Worm (Caenorhabditis elegans) whole organism, L2 larva: Measurements from ENCODE around the gene F49F1.18.
"Not testable (repeated sequence)": the region's sequence is repeated elsewhere in the genome, so short reads cannot be mapped to it uniquely, and the experiment has no call there.

Experiments used
- C34F6.9 ChIP-seq: fragments of 150-350 bp; optimal IDR thresholded peaks from 2 replicates; lab custom pipeline; 2014; ENCODE audit warnings: missing biosample characterization, missing genetic modification characterization
- F13H6.1 ChIP-seq: sonication (generic microtip); optimal IDR thresholded peaks from 2 replicates; lab custom pipeline; 2016; ENCODE audit warnings: missing genetic modification characterization, missing compliant biosample characterization
- R02D3.7 ChIP-seq: fragments of 150-350 bp; optimal IDR thresholded peaks from 2 replicates; lab custom pipeline; 2014; ENCODE audit warnings: missing biosample characterization, missing genetic modification characterization
- alr-1 ChIP-seq: fragments of 150-350 bp; optimal IDR thresholded peaks from 2 replicates; lab custom pipeline; 2014; ENCODE audit warnings: missing biosample characterization, missing genetic modification characterization
- aly-2 ChIP-seq: fragments of 150-350 bp; optimal IDR thresholded peaks from 2 replicates; lab custom pipeline; 2014; ENCODE audit warnings: missing biosample characterization, missing genetic modification characterization
- ama-1 ChIP-seq: fragments of 150-350 bp; optimal IDR thresholded peaks from 2 replicates; lab custom pipeline; 2018; ENCODE audit warnings: inconsistent platforms
- blmp-1 ChIP-seq: sonication (generic microtip); optimal IDR thresholded peaks from 2 replicates; lab custom pipeline; 2017; ENCODE audit warnings: missing genetic modification characterization, mild to moderate bottlenecking, missing compliant biosample characterization, antibody characterized with exemption, moderate library complexity; ENCODE audit not compliant: insufficient read depth
- ceh-82 ChIP-seq: fragments of 150-350 bp; optimal IDR thresholded peaks from 2 replicates; lab custom pipeline; 2014; ENCODE audit warnings: missing biosample characterization, missing genetic modification characterization
- crh-2 ChIP-seq: sonication (generic microtip); optimal IDR thresholded peaks from 2 replicates; lab custom pipeline; 2017; ENCODE audit warnings: missing biosample characterization, missing genetic modification characterization
- fos-1 ChIP-seq: fragments of 150-350 bp; optimal IDR thresholded peaks from 2 replicates; lab custom pipeline; 2014; ENCODE audit warnings: missing biosample characterization, missing genetic modification characterization
- gmeb-1 ChIP-seq: fragments of 150-350 bp; optimal IDR thresholded peaks from 2 replicates; lab custom pipeline; 2014; ENCODE audit warnings: missing biosample characterization, missing genetic modification characterization
- lin-11 ChIP-seq: fragments of 150-350 bp; sonication (generic microtip); optimal IDR thresholded peaks from 2 replicates; lab custom pipeline; 2014; ENCODE audit warnings: missing biosample characterization, missing genetic modification characterization, inconsistent platforms, mixed read lengths
- lin-13 ChIP-seq: fragments of 150-350 bp; optimal IDR thresholded peaks from 2 replicates; lab custom pipeline; 2014; ENCODE audit warnings: missing biosample characterization, missing genetic modification reagents, missing genetic modification characterization
- lsy-2 ChIP-seq, 2 experiments: fragments of 150-350 bp in 1 of 2; sonication (generic microtip) in 1 of 2; optimal IDR thresholded peaks; 2 replicates each; lab custom pipeline; 2014 to 2017; ENCODE audit warnings: missing biosample characterization in 2 of 2, missing genetic modification characterization in 2 of 2
- mab-5 ChIP-seq: fragments of 150-350 bp; optimal IDR thresholded peaks from 2 replicates; lab custom pipeline; 2014; ENCODE audit warnings: missing biosample characterization, missing genetic modification characterization
- mbf-1 ChIP-seq: sonication (generic microtip); optimal IDR thresholded peaks from 2 replicates; lab custom pipeline; 2017; ENCODE audit warnings: missing biosample characterization, missing genetic modification characterization
- mdl-1 ChIP-seq, 2 experiments: fragments of 150-350 bp in 1 of 2; sonication (generic microtip) in 1 of 2; optimal IDR thresholded peaks; 2 replicates each; lab custom pipeline; 2017; ENCODE audit warnings: missing biosample characterization in 2 of 2, missing genetic modification characterization in 2 of 2
- nhr-11 ChIP-seq: fragments of 150-350 bp; optimal IDR thresholded peaks from 2 replicates; lab custom pipeline; 2014; ENCODE audit warnings: missing biosample characterization, missing genetic modification characterization
- nhr-12 ChIP-seq: fragments of 150-350 bp; optimal IDR thresholded peaks from 2 replicates; lab custom pipeline; 2014; ENCODE audit warnings: missing biosample characterization, missing genetic modification characterization
- nhr-129 ChIP-seq: fragments of 150-350 bp; optimal IDR thresholded peaks from 2 replicates; lab custom pipeline; 2014; ENCODE audit warnings: missing biosample characterization, missing genetic modification characterization
- nhr-21 ChIP-seq: fragments of 150-350 bp; optimal IDR thresholded peaks from 2 replicates; lab custom pipeline; 2014; ENCODE audit warnings: missing biosample characterization, missing genetic modification characterization
- nhr-23 ChIP-seq: fragments of 150-350 bp; optimal IDR thresholded peaks from 2 replicates; lab custom pipeline; 2014; ENCODE audit warnings: missing biosample characterization, missing genetic modification reagents, missing genetic modification characterization
- nhr-237 ChIP-seq: fragments of 150-350 bp; optimal IDR thresholded peaks from 2 replicates; lab custom pipeline; 2014; ENCODE audit warnings: missing biosample characterization, missing genetic modification characterization
- nhr-25 ChIP-seq: fragments of 150-350 bp; sonication (generic microtip); optimal IDR thresholded peaks from 3 replicates; lab custom pipeline; 2014; ENCODE audit warnings: missing biosample characterization, missing genetic modification characterization
- nhr-77 ChIP-seq: fragments of 150-350 bp; optimal IDR thresholded peaks from 2 replicates; lab custom pipeline; 2014; ENCODE audit warnings: missing biosample characterization, missing genetic modification characterization
- peb-1 ChIP-seq: fragments of 150-350 bp; optimal IDR thresholded peaks from 2 replicates; lab custom pipeline; 2014; ENCODE audit warnings: missing biosample characterization, missing genetic modification characterization
- sem-4 ChIP-seq: fragments of 150-350 bp; optimal IDR thresholded peaks from 2 replicates; lab custom pipeline; 2014; ENCODE audit warnings: missing biosample characterization, missing genetic modification reagents, missing genetic modification characterization
- skn-1 ChIP-seq: sonication (generic microtip); optimal IDR thresholded peaks from 2 replicates; lab custom pipeline; 2017; ENCODE audit warnings: missing biosample characterization, missing genetic modification characterization
- sma-3 ChIP-seq: sonication (generic microtip); optimal IDR thresholded peaks from 2 replicates; lab custom pipeline; 2016; ENCODE audit warnings: missing genetic modification reagents, missing genetic modification characterization, missing compliant biosample characterization
- sma-9 ChIP-seq, 2 experiments: fragments of 150-350 bp in 1 of 2; sonication (generic microtip) in 1 of 2; optimal IDR thresholded peaks; 2 replicates each; lab custom pipeline; 2014 to 2016; ENCODE audit warnings: missing genetic modification characterization in 2 of 2, mild to moderate bottlenecking in 1 of 2, missing biosample characterization in 1 of 2, missing compliant biosample characterization in 1 of 2, missing genetic modification reagents in 1 of 2, moderate library complexity in 1 of 2
- unc-55 ChIP-seq: fragments of 150-350 bp; sonication (generic microtip); optimal IDR thresholded peaks from 3 replicates; lab custom pipeline; 2014; ENCODE audit warnings: missing biosample characterization, missing genetic modification reagents, missing genetic modification characterization
- ztf-1 ChIP-seq: fragments of 200-800 bp; sonication (Bioruptor generic); conservative IDR thresholded peaks from 2 replicates; pipeline ENCODE4 v1.3.6; 2022; ENCODE audit warnings: missing genetic modification characterization, missing compliant biosample characterization

The F49F1.18 gene

ce11 chrIV:4140265-4140664 lies at the start of gene F49F1.18:
Gene F49F1.18 (minus strand): TSS chrIV:4140365.
- TF ChIP-seq R02D3.7 (no peak), nhr-237 (no peak), ceh-82 (tag; lab: Kevin White, UChicago) (no peak), crh-2 (tag; lab: Kevin White, UChicago) (no peak), aly-2 (no peak)

ce11 chrIV:4186099-4186498 lies 45.9 kb upstream of the F49F1.18 start, which contains the start of gene K08D10.11:
Gene K08D10.11 (minus strand): TSS chrIV:4186199.
- TF ChIP-seq mab-5; alr-1 (tag; lab: Kevin White, UChicago); unc-55 (GFP tag; lab: Kevin White, UChicago): not testable (repeated sequence)

- TF ChIP-seq lsy-2 (tag; optimal IDR thresholded peaks at IDR 0.05; lab: Kevin White, UChicago) (peak; percentile 53 to 76), gmeb-1 (peak; percentile 48), F13H6.1 (tag; lab: Kevin White, UChicago) (peak; percentile 8), sma-9 (GFP tag; optimal IDR thresholded peaks at IDR 0.05; lab: Kevin White, UChicago) (peak; percentile 30), sma-3 (GFP tag; lab: Kevin White, UChicago) (peak; percentile 21)
- TF ChIP-seq sma-9 (tag; optimal IDR thresholded peaks at IDR 0.05; lab: Kevin White, UChicago): not testable (repeated sequence)
These were observed 44.6 kb upstream of the F49F1.18 start for ce11 chrIV:4184767-4185166.

- peak in 1 of 2 experiments; percentile 31 for TF ChIP-seq lsy-2 (tag; optimal IDR thresholded peaks at IDR 0.05; lab: Kevin White, UChicago)
These were observed 39.9 kb upstream of the F49F1.18 start for ce11 chrIV:4180032-4180431.

ce11 chrIV:4178424-4178823 lies 38.3 kb upstream of the F49F1.18 start, which contains the start of gene tsen-34:
Gene tsen-34 (plus strand): TSS chrIV:4178457.
- TF ChIP-seq sem-4 (tag; lab: Kevin White, UChicago): no peak
- no peak for TF ChIP-seq nhr-77 (tag; lab: Kevin White, UChicago)
- TF ChIP-seq crh-2 (tag; lab: Kevin White, UChicago): no peak
- TF ChIP-seq, all 48 proteins: peak for 0

- TF ChIP-seq lin-13: no peak
- TF ChIP-seq lin-11 (tag; lab: Kevin White, UChicago): no peak
- no peak for TF ChIP-seq sma-9 (GFP tag; optimal IDR thresholded peaks at IDR 0.05; lab: Kevin White, UChicago)
- TF ChIP-seq sma-9 (tag; optimal IDR thresholded peaks at IDR 0.05; lab: Kevin White, UChicago): no peak
- no peak for TF ChIP-seq R02D3.7
- no peak for TF ChIP-seq nhr-12 (tag; lab: Kevin White, UChicago)
- no peak for TF ChIP-seq blmp-1 (tag; lab: Kevin White, UChicago)
- no peak for TF ChIP-seq mbf-1 (tag; lab: Kevin White, UChicago)
- no peak for TF ChIP-seq skn-1 (tag; lab: Kevin White, UChicago)
- no peak for TF ChIP-seq mdl-1 (tag; optimal IDR thresholded peaks at IDR 0.05; lab: Kevin White, UChicago)
- TF ChIP-seq peb-1: no peak
- no peak for TF ChIP-seq alr-1 (tag; lab: Kevin White, UChicago)
- no peak for TF ChIP-seq nhr-23 (tag; lab: Kevin White, UChicago)
- TF ChIP-seq gmeb-1: no peak
- no peak for TF ChIP-seq C34F6.9 (tag; lab: Kevin White, UChicago)
- no peak for TF ChIP-seq nhr-237
- no peak for TF ChIP-seq nhr-129 (tag; lab: Kevin White, UChicago)
- TF ChIP-seq ceh-82 (tag; lab: Kevin White, UChicago): no peak
These were observed 37.4 kb upstream of the F49F1.18 start for ce11 chrIV:4177560-4177959.

ce11 chrIV:4176659-4177058 lies 36.5 kb upstream of the F49F1.18 start:
- no peak for TF ChIP-seq nhr-23 (tag; lab: Kevin White, UChicago)
- TF ChIP-seq aly-2: no peak
- no peak for TF ChIP-seq C34F6.9 (tag; lab: Kevin White, UChicago)
- no peak for TF ChIP-seq nhr-25 (tag; lab: Kevin White, UChicago)
- TF ChIP-seq nhr-237: no peak

- no peak for TF ChIP-seq nhr-25 (tag; lab: Kevin White, UChicago)
- TF ChIP-seq fos-1 (tag; lab: Kevin White, UChicago): no peak
- no peak for TF ChIP-seq C34F6.9 (tag; lab: Kevin White, UChicago)
- TF ChIP-seq peb-1: no peak
- no peak for TF ChIP-seq ama-1 (lab: Kevin White, UChicago)
- TF ChIP-seq F13H6.1 (tag; lab: Kevin White, UChicago): no peak
- no peak for TF ChIP-seq ztf-1 (GFP tag; lab: Robert Waterston, UW)
- TF ChIP-seq mbf-1 (tag; lab: Kevin White, UChicago): no peak
- no peak for TF ChIP-seq nhr-21
- no peak for TF ChIP-seq nhr-12 (tag; lab: Kevin White, UChicago)
- no peak for TF ChIP-seq nhr-11
- no peak for TF ChIP-seq lin-13
- TF ChIP-seq alr-1 (tag; lab: Kevin White, UChicago): no peak
- TF ChIP-seq unc-55 (GFP tag; lab: Kevin White, UChicago): no peak
- TF ChIP-seq sem-4 (tag; lab: Kevin White, UChicago): no peak
- no peak for TF ChIP-seq sma-9 (GFP tag; optimal IDR thresholded peaks at IDR 0.05; lab: Kevin White, UChicago)
- TF ChIP-seq sma-9 (tag; optimal IDR thresholded peaks at IDR 0.05; lab: Kevin White, UChicago): no peak
- TF ChIP-seq lsy-2 (tag; optimal IDR thresholded peaks at IDR 0.05; lab: Kevin White, UChicago): no peak
These were observed 35.9 kb upstream of the F49F1.18 start, which contains the start of gene dnj-15 for ce11 chrIV:4176088-4176487. Gene dnj-15 (plus strand): TSS chrIV:4176388.
